Fruit fly (Drosophila melanogaster): ENCODE measurements around the gene Fhos.

dm6 chr3L:8836162-8836561, 82.7 kb downstream of the Fhos start, which contains the start of gene CG32026:
- no peak for TF ChIP-seq Clk (GFP tag; optimal IDR thresholded peaks at IDR 0.05)
- no peak for TF ChIP-seq Mnt (GFP tag; optimal IDR thresholded peaks at IDR 0.05)
- TF ChIP-seq toe (GFP tag; optimal IDR thresholded peaks at IDR 0.05) = no peak
- TF ChIP-seq pad (GFP tag; optimal IDR thresholded peaks at IDR 0.05) = no peak
- no peak for TF ChIP-seq CG7101 (tag; optimal IDR thresholded peaks at IDR 0.05)
- no peak for TF ChIP-seq CG5204 (GFP tag; optimal IDR thresholded peaks at IDR 0.05)
- no peak for TF ChIP-seq ovo (GFP tag; optimal IDR thresholded peaks at IDR 0.05)
- no peak for TF ChIP-seq CG1620 (GFP tag; optimal IDR thresholded peaks at IDR 0.05)
- no peak for TF ChIP-seq Crg-1 (GFP tag; optimal IDR thresholded peaks at IDR 0.05)
- no peak for TF ChIP-seq CG11617 (GFP tag; optimal IDR thresholded peaks at IDR 0.05)
- no peak for TF ChIP-seq bab1 (GFP tag; optimal IDR thresholded peaks at IDR 0.05)
- TF ChIP-seq cic (GFP tag; optimal IDR thresholded peaks at IDR 0.05) = no peak
